Worm (Caenorhabditis elegans) whole organism, mixed stage, embryonic: ENCODE results near the gene grk-2.

Source experiments
- M03D4.4 ChIP-seq: sonication (generic microtip); optimal IDR thresholded peaks from 2 replicates; lab custom pipeline; 2017; ENCODE audit warnings: mild to moderate bottlenecking, missing genetic modification characterization, missing compliant biosample characterization
- bed-3 ChIP-seq: fragments of 200-800 bp; sonication (Bioruptor generic); optimal IDR thresholded peaks from 3 replicates; lab custom pipeline; 2018; ENCODE audit warnings: mild to moderate bottlenecking, missing genetic modification characterization, moderate library complexity, missing compliant biosample characterization
- blmp-1 ChIP-seq: fragments of 150-350 bp; optimal IDR thresholded peaks from 2 replicates; lab custom pipeline; 2014; ENCODE audit warnings: missing biosample characterization, missing genetic modification characterization
- ceh-39 ChIP-seq: fragments of 150-350 bp; optimal IDR thresholded peaks from 2 replicates; lab custom pipeline; 2014; ENCODE audit warnings: missing biosample characterization, missing genetic modification characterization
- ceh-43 ChIP-seq: fragments of 200-800 bp; sonication (Bioruptor generic); optimal IDR thresholded peaks from 2 replicates; lab custom pipeline; 2018; ENCODE audit warnings: mild to moderate bottlenecking, missing genetic modification characterization, moderate library complexity, missing compliant biosample characterization
- ceh-83 ChIP-seq: fragments of 200-800 bp; sonication (Bioruptor generic); optimal IDR thresholded peaks from 2 replicates; lab custom pipeline; 2018; ENCODE audit warnings: mild to moderate bottlenecking, missing genetic modification characterization, missing compliant biosample characterization
- ces-1 ChIP-seq: fragments of 150-350 bp; optimal IDR thresholded peaks from 2 replicates; lab custom pipeline; 2014; ENCODE audit warnings: missing biosample characterization, missing genetic modification reagents, missing genetic modification characterization
- drap-1 ChIP-seq: fragments of 200-800 bp; sonication (Bioruptor generic); optimal IDR thresholded peaks from 3 replicates; lab custom pipeline; 2018; ENCODE audit warnings: mild to moderate bottlenecking, missing genetic modification characterization, missing compliant biosample characterization
- elt-1 ChIP-seq: sonication (generic microtip); optimal IDR thresholded peaks from 2 replicates; lab custom pipeline; 2017; ENCODE audit warnings: missing genetic modification characterization, mild to moderate bottlenecking, missing compliant biosample characterization, antibody characterized with exemption, moderate library complexity, borderline replicate concordance; ENCODE audit not compliant: insufficient read depth
- elt-3 ChIP-seq: fragments of 150-350 bp; optimal IDR thresholded peaks from 2 replicates; lab custom pipeline; 2014; ENCODE audit warnings: missing biosample characterization, missing genetic modification characterization
- ham-2 ChIP-seq: fragments of 200-800 bp; sonication (Bioruptor generic); optimal IDR thresholded peaks from 2 replicates; lab custom pipeline; 2018; ENCODE audit warnings: mild to moderate bottlenecking, missing genetic modification characterization, missing compliant biosample characterization
- hlh-1 ChIP-seq: fragments of 150-350 bp; optimal IDR thresholded peaks from 2 replicates; lab custom pipeline; 2014; ENCODE audit warnings: missing biosample characterization, missing genetic modification reagents, missing genetic modification characterization
- lin-32 ChIP-seq: fragments of 200-800 bp; sonication (Bioruptor generic); optimal IDR thresholded peaks from 2 replicates; lab custom pipeline; 2018; ENCODE audit warnings: mild to moderate bottlenecking, missing genetic modification characterization, missing compliant biosample characterization
- lsy-2 ChIP-seq: fragments of 150-350 bp; optimal IDR thresholded peaks from 2 replicates; lab custom pipeline; 2014; ENCODE audit warnings: missing biosample characterization, missing genetic modification characterization
- mab-5 ChIP-seq: fragments of 150-350 bp; optimal IDR thresholded peaks from 2 replicates; lab custom pipeline; 2014; ENCODE audit warnings: missing biosample characterization, missing genetic modification characterization
- mep-1 ChIP-seq: fragments of 150-350 bp; optimal IDR thresholded peaks from 2 replicates; lab custom pipeline; 2017; ENCODE audit warnings: missing biosample characterization, missing genetic modification reagents, missing genetic modification characterization, inconsistent platforms
- mls-2 ChIP-seq: sonication (generic microtip); optimal IDR thresholded peaks from 2 replicates; lab custom pipeline; 2016; ENCODE audit warnings: mild to moderate bottlenecking, missing genetic modification characterization, moderate library complexity, missing compliant biosample characterization
- nhr-12 ChIP-seq: fragments of 150-350 bp; optimal IDR thresholded peaks from 2 replicates; lab custom pipeline; 2014; ENCODE audit warnings: missing biosample characterization, missing genetic modification characterization
- nhr-76 ChIP-seq: sonication (generic microtip); optimal IDR thresholded peaks from 2 replicates; lab custom pipeline; 2017; ENCODE audit warnings: missing biosample characterization, missing genetic modification characterization
- pha-4 ChIP-seq: fragments of 150-350 bp; optimal IDR thresholded peaks from 2 replicates; lab custom pipeline; 2018; ENCODE audit warnings: missing biosample characterization, missing genetic modification reagents, missing genetic modification characterization
- sem-2 ChIP-seq: fragments of 200-800 bp; sonication (Bioruptor generic); optimal IDR thresholded peaks from 2 replicates; lab custom pipeline; 2018; ENCODE audit warnings: mild to moderate bottlenecking, missing genetic modification characterization, missing compliant biosample characterization
- snpc-4 ChIP-seq: fragments of 150-350 bp; optimal IDR thresholded peaks from 2 replicates; lab custom pipeline; 2014; ENCODE audit warnings: missing biosample characterization, missing genetic modification characterization
- sptf-1 ChIP-seq: sonication (generic microtip); optimal IDR thresholded peaks from 2 replicates; lab custom pipeline; 2017; ENCODE audit warnings: mild to moderate bottlenecking, missing genetic modification characterization, moderate library complexity, missing compliant biosample characterization
- tbx-8 ChIP-seq: fragments of 200-800 bp; sonication (Bioruptor generic); optimal IDR thresholded peaks from 2 replicates; lab custom pipeline; 2018; ENCODE audit warnings: mild to moderate bottlenecking, missing genetic modification characterization, moderate library complexity, missing compliant biosample characterization
- unc-120 ChIP-seq: sonication (generic microtip); optimal IDR thresholded peaks from 2 replicates; lab custom pipeline; 2017; ENCODE audit warnings: missing genetic modification characterization, missing compliant biosample characterization; ENCODE audit not compliant: poor library complexity, severe bottlenecking
- unc-62 ChIP-seq: fragments of 150-350 bp; optimal IDR thresholded peaks from 2 replicates; lab custom pipeline; 2014; ENCODE audit warnings: missing biosample characterization, missing genetic modification reagents, missing genetic modification characterization
- zip-8 ChIP-seq: fragments of 150-350 bp; optimal IDR thresholded peaks from 2 replicates; lab custom pipeline; 2014; ENCODE audit warnings: missing biosample characterization, missing genetic modification characterization
- ztf-11 ChIP-seq: fragments of 150-350 bp; optimal IDR thresholded peaks from 2 replicates; lab custom pipeline; 2014; ENCODE audit warnings: missing biosample characterization, missing genetic modification characterization

grk-2 gene

DNA sequence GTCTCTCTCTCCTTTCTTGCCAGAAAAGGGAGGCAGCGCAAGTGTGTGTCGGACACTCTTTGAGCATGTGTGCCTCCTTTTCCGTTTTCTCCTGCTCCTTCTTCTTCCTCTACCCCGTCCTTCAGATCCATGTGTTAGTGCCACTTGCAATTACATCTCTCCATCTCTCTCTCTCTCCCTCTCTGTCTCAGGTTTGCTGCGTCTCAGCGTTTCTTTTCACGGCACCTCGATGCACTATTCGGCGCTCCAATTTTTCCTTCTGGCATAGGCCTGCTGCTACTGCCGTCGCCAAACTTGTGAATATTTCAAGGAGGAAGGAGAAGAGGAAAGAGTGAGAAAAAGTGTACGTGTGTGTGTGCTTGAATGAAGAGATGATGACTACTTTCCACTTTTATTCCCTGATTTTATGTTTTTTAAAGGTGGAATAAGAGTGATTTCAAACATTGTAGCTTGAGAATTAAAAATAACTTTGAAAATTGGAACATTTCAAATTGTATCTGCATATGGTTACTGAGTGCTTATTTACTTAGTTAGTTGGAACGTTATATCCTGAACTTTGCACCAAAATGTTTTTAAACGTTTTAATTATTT lies 7.5 kb upstream of the grk-2 start, which contains the start of gene W02B3.3:
Gene W02B3.3, minus strand, starts transcription at position 131 of the 591 bp plus-strand sequence.
- TF ChIP-seq ceh-39 (no peak), bed-3 (GFP tag; lab: Kevin White, UChicago) (no peak), lin-32 (GFP tag; lab: Kevin White, UChicago) (no peak), unc-120 (tag; lab: Kevin White, UChicago) (peak; percentile 37), lsy-2 (no peak), zip-8 (tag; lab: Kevin White, UChicago) (no peak), M03D4.4 (tag; lab: Kevin White, UChicago) (no peak), ces-1 (GFP tag; lab: Kevin White, UChicago) (peak; percentile 93), blmp-1 (tag; lab: Kevin White, UChicago) (no peak), ham-2 (GFP tag; lab: Kevin White, UChicago) (no peak)

DNA sequence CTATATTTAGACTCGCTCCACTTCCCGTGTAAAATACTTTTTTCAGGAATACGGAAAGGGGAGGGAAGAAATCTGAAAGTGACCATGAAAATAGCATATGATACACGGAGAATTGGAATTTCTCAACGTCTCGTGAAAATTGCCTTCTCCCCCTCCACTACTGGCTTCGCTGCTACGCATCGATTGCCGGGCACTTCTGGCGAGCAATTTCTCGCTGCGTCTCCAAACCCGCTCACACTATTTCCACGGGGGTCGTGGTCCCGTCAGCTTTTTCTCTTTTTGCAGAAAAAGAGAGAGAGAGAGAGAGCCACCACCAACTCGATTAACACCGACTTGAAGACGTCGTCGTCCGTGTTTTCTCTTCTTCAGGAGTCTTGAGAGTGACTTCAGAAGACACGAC lies 4.9 kb upstream of the grk-2 start:
- TF ChIP-seq unc-120 (tag; lab: Kevin White, UChicago) (peak; percentile 35), ces-1 (GFP tag; lab: Kevin White, UChicago) (peak; percentile 97), bed-3 (GFP tag; lab: Kevin White, UChicago) (no peak), mep-1 (tag; lab: Kevin White, UChicago) (peak; percentile 41), hlh-1 (tag; lab: Kevin White, UChicago) (no peak), tbx-8 (GFP tag; lab: Kevin White, UChicago) (no peak)

DNA sequence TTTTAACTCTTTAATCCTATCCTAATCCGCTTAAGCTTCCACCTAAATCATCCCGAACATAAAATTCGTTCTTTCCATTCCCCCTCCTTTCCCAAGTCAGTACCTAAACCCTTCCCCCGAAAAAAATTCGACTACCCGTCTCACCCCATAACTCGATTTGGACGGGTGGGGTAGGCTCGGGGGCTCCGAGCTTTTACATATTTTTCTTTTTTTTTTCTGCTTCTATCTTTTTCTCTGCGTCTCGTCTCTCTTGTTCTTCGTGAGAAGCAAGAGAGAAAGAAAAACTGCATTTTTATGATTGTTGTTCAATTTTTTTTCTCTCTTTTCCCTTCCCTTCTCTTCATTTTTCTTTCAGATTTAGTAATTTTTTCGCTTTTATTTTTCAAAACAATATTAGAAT lies 509 bp upstream of the grk-2 start:
- TF ChIP-seq ces-1 (GFP tag; lab: Kevin White, UChicago) (peak; percentile 96), mls-2 (tag; lab: Kevin White, UChicago) (no peak), tbx-8 (GFP tag; lab: Kevin White, UChicago) (no peak), ceh-43 (GFP tag; lab: Kevin White, UChicago) (no peak), ceh-83 (GFP tag; lab: Kevin White, UChicago) (no peak), lsy-2 (no peak), pha-4 (tag; lab: Kevin White, UChicago) (no peak), elt-1 (no peak)

DNA sequence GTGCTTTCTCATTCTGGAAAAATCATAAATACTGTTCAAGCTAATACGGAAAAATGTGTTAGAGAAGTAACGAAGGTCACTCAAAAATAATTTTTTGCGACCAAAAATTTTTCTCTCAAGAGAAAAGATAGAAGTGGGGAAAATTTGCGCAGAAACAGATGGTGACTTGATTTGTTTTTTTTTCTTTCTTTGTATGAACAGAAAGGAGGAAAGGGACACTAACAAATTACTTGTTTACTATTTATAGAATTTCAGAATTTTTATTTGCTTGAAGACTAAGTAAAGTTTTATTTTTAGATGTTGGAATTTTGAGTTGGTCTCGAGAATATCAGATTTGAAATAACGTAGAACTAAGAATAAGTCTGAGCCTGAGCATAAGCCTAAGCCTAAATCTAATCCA lies 7.4 kb downstream of the grk-2 start, which contains the start of gene W02B3.4:
Gene W02B3.4, minus strand, starts transcription at position 101 of the 400 bp plus-strand sequence.
- TF ChIP-seq unc-62 (GFP tag; lab: Kevin White, UChicago) (no peak), sptf-1 (tag; lab: Kevin White, UChicago) (no peak), bed-3 (GFP tag; lab: Kevin White, UChicago) (no peak), sem-2 (GFP tag; lab: Kevin White, UChicago) (no peak), tbx-8 (GFP tag; lab: Kevin White, UChicago) (no peak), unc-120 (tag; lab: Kevin White, UChicago) (no peak), nhr-12 (no peak), elt-3 (tag; lab: Kevin White, UChicago) (no peak), mep-1 (tag; lab: Kevin White, UChicago) (no peak), ceh-39 (no peak), mab-5 (tag; lab: Kevin White, UChicago) (no peak), nhr-76 (no peak), snpc-4 (tag; lab: Kevin White, UChicago) (no peak)
- TF ChIP-seq, all 35 proteins: peak for 0

DNA sequence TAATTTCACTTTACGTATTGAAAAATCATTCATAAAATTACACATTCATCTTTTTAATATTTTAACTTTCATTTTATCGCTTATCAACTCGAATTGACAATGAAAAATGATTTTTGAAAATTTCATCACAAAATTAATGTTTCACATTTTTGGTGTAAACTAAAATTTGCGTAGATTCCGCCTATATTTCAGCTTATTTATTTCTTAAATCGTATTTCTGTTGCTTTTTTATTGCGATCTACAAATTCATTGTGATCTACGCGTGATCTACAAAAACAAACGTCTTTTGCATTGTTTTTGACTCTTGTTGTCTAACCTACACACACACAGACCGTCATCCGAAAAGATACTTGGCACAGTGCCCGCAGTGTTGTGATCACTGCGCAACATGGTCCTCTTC lies 12.2 kb downstream of the grk-2 start:
- TF ChIP-seq tbx-8 (GFP tag; lab: Kevin White, UChicago) (no peak), lin-32 (GFP tag; lab: Kevin White, UChicago) (no peak), drap-1 (no peak), elt-3 (tag; lab: Kevin White, UChicago) (no peak), ceh-43 (GFP tag; lab: Kevin White, UChicago) (no peak), ceh-39 (no peak), nhr-12 (no peak), ztf-11 (tag; lab: Kevin White, UChicago) (no peak), blmp-1 (tag; lab: Kevin White, UChicago) (no peak), ceh-83 (GFP tag; lab: Kevin White, UChicago) (no peak), sem-2 (GFP tag; lab: Kevin White, UChicago) (no peak), unc-120 (tag; lab: Kevin White, UChicago) (no peak), mab-5 (tag; lab: Kevin White, UChicago) (no peak)
